Fruit fly (Drosophila melanogaster) whole organism, embryonic: ENCODE measurements around the gene Sf3b6.

Experiments used
- CG3838 ChIP-seq: fragments of 200-800 bp; sonication (Bioruptor generic); optimal IDR thresholded peaks from 3 replicates; lab custom pipeline; 2016; ENCODE audit warnings: missing biosample characterization, missing genetic modification characterization
- CG4328 ChIP-seq: fragments of 200-800 bp; sonication (Bioruptor generic); optimal IDR thresholded peaks from 3 replicates; lab custom pipeline; 2017; ENCODE audit warnings: missing biosample characterization, missing genetic modification reagents, missing genetic modification characterization
- Chrac-16 ChIP-seq: fragments of 200-800 bp; sonication (Bioruptor generic); optimal IDR thresholded peaks from 3 replicates; lab custom pipeline; 2016; ENCODE audit warnings: missing biosample characterization, missing genetic modification characterization
- Eip74EF ChIP-seq, 2 experiments: fragments of 200-800 bp in 1 of 2; fragments of >200 bp in 1 of 2; sonication (Bioruptor generic) in 1 of 2; optimal IDR thresholded peaks; 2 replicates each; lab custom pipeline; 2017 to 2019; ENCODE audit warnings: missing biosample characterization in 2 of 2, missing genetic modification characterization in 2 of 2, mild to moderate bottlenecking in 1 of 2, moderate library complexity in 1 of 2
- Gug ChIP-seq: fragments of 200-800 bp; sonication (Bioruptor generic); IDR thresholded peaks from 4 replicates; pipeline ENCODE4 v1.3.6; 2022; ENCODE audit warnings: missing biosample characterization, missing genetic modification characterization
- ato ChIP-seq: fragments of 200-800 bp; sonication (Bioruptor generic); IDR thresholded peaks from 2 replicates; pipeline ENCODE4 v1.3.6; 2022; ENCODE audit warnings: missing biosample characterization, missing genetic modification characterization; ENCODE audit not compliant: partially characterized antibody
- cg ChIP-seq: fragments of 200-800 bp; sonication (Bioruptor generic); optimal IDR thresholded peaks from 3 replicates; lab custom pipeline; 2019; ENCODE audit warnings: missing biosample characterization, mild to moderate bottlenecking, missing genetic modification characterization, moderate library complexity
- seq ChIP-seq: fragments of 200-800 bp; sonication (Bioruptor generic); IDR thresholded peaks from 2 replicates; pipeline ENCODE4 v1.3.6; 2022; ENCODE audit warnings: missing biosample characterization, missing genetic modification characterization
- sqz ChIP-seq: fragments of 200-800 bp; sonication (Bioruptor generic); optimal IDR thresholded peaks from 3 replicates; lab custom pipeline; 2018; ENCODE audit warnings: missing biosample characterization, mild to moderate bottlenecking, missing genetic modification characterization

- TF ChIP-seq seq (GFP tag; lab: Robert Waterston, UW) (peak; percentile 77), sqz (GFP tag; lab: Kevin White, UChicago) (peak; percentile 74), Chrac-16 (GFP tag; lab: Kevin White, UChicago) (peak; percentile 86), CG4328 (GFP tag; lab: Kevin White, UChicago) (peak; percentile 82), ato (no peak), cg (GFP tag; lab: Kevin White, UChicago) (no peak), CG3838 (GFP tag; lab: Kevin White, UChicago) (peak; percentile 31), Eip74EF (GFP tag; optimal IDR thresholded peaks at IDR 0.05; lab: Kevin White, UChicago) (no peak), Gug (GFP tag; lab: Robert Waterston, UW) (no peak; the same call in 1 of the 4 replicates)
Measured at dm6 chr3L:6192822-6193555, at the start of gene Sf3b6, which contains the start of gene Tnpo.
